Fruit fly (Drosophila melanogaster): ENCODE data around the gene CG31789.

The CG31789 gene

DNA sequence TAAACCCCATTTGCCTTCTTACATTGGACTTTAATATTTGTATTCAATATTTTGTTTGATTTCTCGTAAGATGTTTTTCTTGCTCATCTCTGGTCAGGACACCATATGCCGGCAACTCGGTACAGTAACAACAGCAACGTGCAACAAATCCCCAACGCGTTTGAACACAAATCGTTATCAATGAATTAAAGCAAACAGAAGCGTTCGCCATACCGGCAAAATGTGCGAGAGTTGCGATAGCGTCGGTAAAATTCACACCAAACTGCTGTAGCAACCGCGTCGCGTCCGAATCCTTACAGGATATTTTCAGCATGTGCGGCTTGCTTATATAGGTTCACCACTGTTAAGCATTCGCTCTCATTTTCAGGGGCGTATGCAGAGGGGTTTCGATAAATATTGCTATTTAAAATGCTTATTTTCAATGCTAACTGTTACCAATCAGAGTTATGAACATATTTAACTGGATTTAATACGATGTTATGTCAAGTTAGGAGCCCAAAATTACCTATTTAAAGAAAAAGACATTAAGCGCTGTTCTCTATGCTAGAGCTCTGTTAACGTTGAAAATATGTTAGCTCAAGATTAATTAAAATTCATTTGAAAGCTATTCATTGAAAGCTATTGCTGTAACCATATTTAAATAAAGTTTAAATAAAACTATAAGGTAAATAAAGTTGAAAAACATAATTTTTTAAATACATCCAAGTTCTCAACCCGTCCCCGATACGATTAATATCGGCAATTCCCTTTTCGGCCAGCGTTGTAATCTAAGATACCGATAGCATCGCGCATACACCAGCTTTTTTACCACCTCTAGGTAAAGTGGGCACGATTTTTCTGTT is 15.4 kb upstream of the CG31789 start, which contains the start of the genes Pde11 and CG15160 (continued):
- TF ChIP-seq tx (GFP tag; optimal IDR thresholded peaks at IDR 0.05): no peak
- peak; percentile 41 for TF ChIP-seq CG2120 (GFP tag; optimal IDR thresholded peaks at IDR 0.05)
- TF ChIP-seq insv (GFP tag; optimal IDR thresholded peaks at IDR 0.05): peak in 1 of 2 experiments; percentile 49
- TF ChIP-seq CG15269 (tag; optimal IDR thresholded peaks at IDR 0.05): no peak
- TF ChIP-seq CG6683 (GFP tag; optimal IDR thresholded peaks at IDR 0.05): no peak
- TF ChIP-seq Ssrp (tag; optimal IDR thresholded peaks at IDR 0.05): no peak
- peak; percentile 41 for TF ChIP-seq HmgZ (tag; optimal IDR thresholded peaks at IDR 0.05)
- TF ChIP-seq Awh (GFP tag; IDR thresholded peaks at IDR 0.05): no peak
- TF ChIP-seq gcm2 (GFP tag; optimal IDR thresholded peaks at IDR 0.05): no peak
- no peak for TF ChIP-seq Neu2 (GFP tag; optimal IDR thresholded peaks at IDR 0.05; ENCODE audit: borderline replicate concordance)
- TF ChIP-seq Hand (GFP tag; optimal IDR thresholded peaks at IDR 0.05): no peak
- no peak for TF ChIP-seq CG14014 (GFP tag; IDR thresholded peaks at IDR 0.05)
- TF ChIP-seq ems (GFP tag; optimal IDR thresholded peaks at IDR 0.05): peak; percentile 19
- TF ChIP-seq vfl (GFP tag; optimal IDR thresholded peaks at IDR 0.05): peak; percentile 50
- peak; percentile 70 for TF ChIP-seq CG12659 (GFP tag; optimal IDR thresholded peaks at IDR 0.05)
- no peak for TF ChIP-seq Oaz (GFP tag; IDR thresholded peaks at IDR 0.05)
- peak; percentile 87 for TF ChIP-seq Med (GFP tag)
- peak; percentile 78 for TF ChIP-seq Lhr (GFP tag; optimal IDR thresholded peaks at IDR 0.05)
- no peak for TF ChIP-seq Dip2 (GFP tag; IDR thresholded peaks at IDR 0.05)
- TF ChIP-seq fu2 (GFP tag; optimal IDR thresholded peaks at IDR 0.05): no peak
- peak; percentile 99 for TF ChIP-seq inv (GFP tag; IDR thresholded peaks at IDR 0.05; ENCODE audit: partially characterized antibody)
- TF ChIP-seq CoRest (tag; optimal IDR thresholded peaks at IDR 0.05): no peak
- peak; percentile 91 for TF ChIP-seq CG5180 (GFP tag; optimal IDR thresholded peaks at IDR 0.05)
- TF ChIP-seq CG8290 (GFP tag; optimal IDR thresholded peaks at IDR 0.05): peak; percentile 56
- TF ChIP-seq CG8290 (tag; optimal IDR thresholded peaks at IDR 0.05): peak in 1 of 2 experiments; percentile 8
- peak; percentile 90 for TF ChIP-seq pzg (GFP tag; optimal IDR thresholded peaks at IDR 0.05)
- TF ChIP-seq CG16813 (GFP tag; IDR thresholded peaks at IDR 0.05; ENCODE audit: partially characterized antibody): peak; percentile 100
- TF ChIP-seq al (GFP tag; IDR thresholded peaks at IDR 0.05): no peak
- no peak for TF ChIP-seq CG1832 (GFP tag; optimal IDR thresholded peaks at IDR 0.05)
- TF ChIP-seq toy (GFP tag; IDR thresholded peaks at IDR 0.05): no peak
- TF ChIP-seq CG12155 (GFP tag; optimal IDR thresholded peaks at IDR 0.05): peak; percentile 49
- TF ChIP-seq Six4 (GFP tag; optimal IDR thresholded peaks at IDR 0.05): no peak
- TF ChIP-seq row (GFP tag; IDR thresholded peaks at IDR 0.05): peak; percentile 79
- peak; percentile 100 for TF ChIP-seq bbx (GFP tag; IDR thresholded peaks at IDR 0.05; ENCODE audit: partially characterized antibody)
- TF ChIP-seq CrebB (tag; optimal IDR thresholded peaks at IDR 0.05): no peak
- no peak for TF ChIP-seq CG10267 (tag; optimal IDR thresholded peaks at IDR 0.05)
- TF ChIP-seq CG6813 (GFP tag; optimal IDR thresholded peaks at IDR 0.05): no peak
- no peak for TF ChIP-seq CG17385 (GFP tag; optimal IDR thresholded peaks at IDR 0.05)
- TF ChIP-seq CG18476 (GFP tag; optimal IDR thresholded peaks at IDR 0.05): no peak
- no peak for TF ChIP-seq Nf-YC (tag; optimal IDR thresholded peaks at IDR 0.05)
- TF ChIP-seq prd (optimal IDR thresholded peaks at IDR 0.05): no peak
- peak; percentile 36; the same call in 1 of the 3 replicates for TF ChIP-seq prd (GFP tag; IDR thresholded peaks at IDR 0.05)
- 0 out of 3 replicates have a peak, but pooled peaks have one; percentile 24 for TF ChIP-seq dysf (GFP tag; IDR thresholded peaks at IDR 0.05)
- TF ChIP-seq E2f1 (GFP tag; IDR thresholded peaks at IDR 0.05): 0 out of 2 replicates have a peak, but pooled peaks have one; percentile 6
- TF ChIP-seq sisA (GFP tag; IDR thresholded peaks at IDR 0.05): no peak
- TF ChIP-seq Chrac-16 (GFP tag; optimal IDR thresholded peaks at IDR 0.05): peak; percentile 26
- no peak for TF ChIP-seq sqz (GFP tag; optimal IDR thresholded peaks at IDR 0.05)
- peak; percentile 13 for TF ChIP-seq Max (GFP tag; optimal IDR thresholded peaks at IDR 0.05)
- no peak for TF ChIP-seq CG10565 (GFP tag; optimal IDR thresholded peaks at IDR 0.05)
